Worm (Caenorhabditis elegans): ENCODE results near the gene T04G9.7.
A peak's percentile ranks its signal among the peaks of the same experiment; 100 is the strongest.

Gene T04G9.7

ce11 chrX:784853-785252 lies 14.2 kb downstream of the T04G9.7 start, which contains the start of gene T04G9.6:
Gene T04G9.6 (minus strand): TSS chrX:784953.
- TF ChIP-seq ceh-58 (GFP tag; IDR thresholded peaks at IDR 0.05) (no peak), attf-6 (GFP tag; IDR thresholded peaks at IDR 0.05) (no peak), F39B2.1 (GFP tag; IDR thresholded peaks at IDR 0.05) (no peak), hlh-26 (GFP tag; conservative IDR thresholded peaks at IDR 0.05) (no peak), ets-4 (GFP tag; optimal IDR thresholded peaks at IDR 0.05) (no peak), ekl-4 (GFP tag; IDR thresholded peaks at IDR 0.05) (no peak), cebp-1 (GFP tag; IDR thresholded peaks at IDR 0.05) (no peak), cebp-1 (tag; optimal IDR thresholded peaks at IDR 0.05) (no peak), F23B12.7 (tag; optimal IDR thresholded peaks at IDR 0.05; ENCODE audit: insufficient read depth) (no peak), attf-5 (GFP tag; optimal IDR thresholded peaks at IDR 0.05) (no peak), ceh-79 (tag; optimal IDR thresholded peaks at IDR 0.05) (no peak), ceh-100 (GFP tag; IDR thresholded peaks at IDR 0.05) (no peak), repo-1 (tag; optimal IDR thresholded peaks at IDR 0.05) (no peak), xnd-1 (tag; optimal IDR thresholded peaks at IDR 0.05) (no peak), sptf-2 (GFP tag; optimal IDR thresholded peaks at IDR 0.05) (no peak), madf-10 (tag; optimal IDR thresholded peaks at IDR 0.05) (no peak), zfh-2 (GFP tag; conservative IDR thresholded peaks at IDR 0.05) (no peak)

DNA sequence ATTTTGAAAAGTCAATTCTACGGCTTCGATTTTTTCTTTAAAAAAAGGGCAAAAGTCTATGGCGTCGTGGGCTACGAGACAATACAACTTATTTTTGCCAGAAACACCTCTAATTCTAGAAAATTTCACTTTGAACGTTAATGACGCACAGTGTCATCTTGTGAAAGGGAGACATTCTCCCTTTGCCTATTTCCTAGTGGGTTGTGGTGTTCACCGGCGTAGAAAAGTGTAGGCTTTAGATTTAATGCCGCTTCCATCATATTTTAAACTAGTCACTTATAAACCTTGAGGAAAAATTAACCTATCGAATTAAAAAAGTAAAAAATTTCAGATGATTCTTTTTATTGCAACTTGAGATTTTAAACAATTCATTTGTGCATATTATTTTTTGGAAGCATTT lies 14.7 kb downstream of the T04G9.7 start:
- TF ChIP-seq gei-17 (GFP tag; optimal IDR thresholded peaks at IDR 0.05) (peak; percentile 66), ceh-91 (GFP tag; IDR thresholded peaks at IDR 0.05) (no peak)

ce11 chrX:787992-788391 lies 17.4 kb downstream of the T04G9.7 start, which contains the start of gene attf-5:
Gene attf-5 (plus strand): TSS chrX:788353.
- TF ChIP-seq hmg-1.2 (GFP tag; IDR thresholded peaks at IDR 0.05) (peak; percentile 88), dpl-1 (GFP tag; optimal IDR thresholded peaks at IDR 0.05) (no peak)

- TF ChIP-seq pbrm-1 (GFP tag; IDR thresholded peaks at IDR 0.05) = no peak
- no peak for TF ChIP-seq dpff-1 (tag; optimal IDR thresholded peaks at IDR 0.05)
- TF ChIP-seq cebp-2 (GFP tag; IDR thresholded peaks at IDR 0.05) = no peak
- TF ChIP-seq hlh-12 (tag; optimal IDR thresholded peaks at IDR 0.05) = no peak
- no peak for TF ChIP-seq tbx-9 (tag; optimal IDR thresholded peaks at IDR 0.05; ENCODE audit: borderline replicate concordance)
- no peak for TF ChIP-seq unc-130 (GFP tag; optimal IDR thresholded peaks at IDR 0.05)
- no peak for TF ChIP-seq ceh-58 (GFP tag; IDR thresholded peaks at IDR 0.05)
- no peak for TF ChIP-seq tbp1 (GFP tag; optimal IDR thresholded peaks at IDR 0.05)
Measured at ce11 chrX:789848-790247, 19.2 kb downstream of the T04G9.7 start.

DNA sequence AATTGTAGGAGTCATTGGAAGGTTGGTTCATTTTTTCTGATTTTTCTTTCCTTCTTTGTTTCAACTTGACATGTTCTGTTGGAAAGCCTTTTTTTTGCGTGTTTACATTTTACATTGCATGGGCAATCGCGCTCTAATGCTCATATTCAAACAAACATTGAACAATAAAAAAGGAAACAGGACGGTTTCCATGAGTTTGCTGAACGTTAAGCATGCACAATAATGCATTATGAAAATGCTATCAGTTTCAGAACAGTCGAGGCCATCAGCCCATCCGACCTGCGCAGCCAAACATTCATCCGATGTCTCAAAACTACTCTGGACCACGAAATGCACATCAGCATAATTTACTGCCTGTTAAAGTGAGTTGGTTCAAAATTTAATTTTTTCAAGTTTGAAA lies 20.0 kb downstream of the T04G9.7 start:
- no peak for TF ChIP-seq ceh-91 (GFP tag; IDR thresholded peaks at IDR 0.05)

ce11 chrX:802478-802877 lies 31.8 kb downstream of the T04G9.7 start, which contains the start of gene gtr-1:
Gene gtr-1 (plus strand): TSS chrX:802778.
- no peak for TF ChIP-seq C06A6.2 (GFP tag; conservative IDR thresholded peaks at IDR 0.05)
- no peak for TF ChIP-seq hmg-20 (GFP tag; IDR thresholded peaks at IDR 0.05)
- no peak for TF ChIP-seq nhr-80 (tag; optimal IDR thresholded peaks at IDR 0.05)
- TF ChIP-seq hlh-12 (tag; optimal IDR thresholded peaks at IDR 0.05) = no peak
- TF ChIP-seq K11D2.4 (GFP tag; IDR thresholded peaks at IDR 0.05) = no peak
- TF ChIP-seq F52B5.7 (tag; optimal IDR thresholded peaks at IDR 0.05) = no peak
- no peak for TF ChIP-seq athp-1 (tag; optimal IDR thresholded peaks at IDR 0.05)
- no peak for TF ChIP-seq nfya-2 (GFP tag; IDR thresholded peaks at IDR 0.05)
